Fruit fly (Drosophila melanogaster) whole organism, prepupa: ENCODE results near the gene CG32017.

Experiments
- CG10669 ChIP-seq: fragments of 200-800 bp; sonication (Bioruptor generic); optimal IDR thresholded peaks from 3 replicates; lab custom pipeline; 2018; ENCODE audit warnings: missing biosample characterization, mild to moderate bottlenecking, missing genetic modification characterization, moderate library complexity
- CG11294 ChIP-seq: fragments of 200-800 bp; sonication (Bioruptor generic); IDR thresholded peaks from 2 replicates; pipeline ENCODE4 v1.3.6; 2022; ENCODE audit warnings: missing biosample characterization, missing genetic modification characterization
- CG11902 ChIP-seq: fragments of 200-800 bp; sonication (Bioruptor generic); optimal IDR thresholded peaks from 3 replicates; lab custom pipeline; 2016; ENCODE audit warnings: missing biosample characterization, missing genetic modification characterization
- CG15336 ChIP-seq: fragments of 200-800 bp; sonication (Bioruptor generic); IDR thresholded peaks from 2 replicates; pipeline ENCODE4 v1.3.6; 2022; ENCODE audit warnings: missing biosample characterization, missing genetic modification characterization
- CG1621 ChIP-seq: fragments of 200-800 bp; sonication (Bioruptor generic); optimal IDR thresholded peaks from 3 replicates; lab custom pipeline; 2018; ENCODE audit warnings: missing biosample characterization, mild to moderate bottlenecking, missing genetic modification characterization
- CG16779 ChIP-seq: fragments of 200-800 bp; sonication (Bioruptor generic); optimal IDR thresholded peaks from 3 replicates; lab custom pipeline; 2017; ENCODE audit warnings: missing biosample characterization, mild to moderate bottlenecking, missing genetic modification characterization
- CG31627 ChIP-seq: fragments of 200-800 bp; sonication (Bioruptor generic); optimal IDR thresholded peaks from 3 replicates; lab custom pipeline; 2016; ENCODE audit warnings: missing biosample characterization, missing genetic modification characterization
- CG3919 ChIP-seq: fragments of 200-800 bp; sonication (Bioruptor generic); optimal IDR thresholded peaks from 3 replicates; lab custom pipeline; 2016; ENCODE audit warnings: missing biosample characterization, missing genetic modification characterization
- CG4318 ChIP-seq: fragments of 200-800 bp; sonication (Bioruptor generic); optimal IDR thresholded peaks from 3 replicates; lab custom pipeline; 2017; ENCODE audit warnings: missing biosample characterization, mild to moderate bottlenecking, missing genetic modification characterization
- CG6163 ChIP-seq: fragments of 200-800 bp; sonication (Bioruptor generic); IDR thresholded peaks from 3 replicates; pipeline ENCODE4 v1.3.6; 2022; ENCODE audit warnings: missing biosample characterization, missing genetic modification characterization
- CG6276 ChIP-seq: fragments of 200-800 bp; sonication (Bioruptor generic); optimal IDR thresholded peaks from 2 replicates; lab custom pipeline; 2017; ENCODE audit warnings: missing biosample characterization, mild to moderate bottlenecking, missing genetic modification characterization
- CG6854 ChIP-seq: fragments of 200-800 bp; sonication (Bioruptor generic); optimal IDR thresholded peaks from 2 replicates; lab custom pipeline; 2017; ENCODE audit warnings: missing biosample characterization, mild to moderate bottlenecking, missing genetic modification characterization
- CG8119 ChIP-seq: fragments of 200-800 bp; sonication (Bioruptor generic); IDR thresholded peaks from 3 replicates; pipeline ENCODE4 v1.3.6; 2022; ENCODE audit warnings: missing biosample characterization, missing genetic modification characterization
- CG8632 ChIP-seq: fragments of 200-800 bp; sonication (Bioruptor generic); optimal IDR thresholded peaks from 3 replicates; lab custom pipeline; 2016; ENCODE audit warnings: missing biosample characterization, missing genetic modification characterization
- Eip75B ChIP-seq: fragments of 200-800 bp; sonication (Bioruptor generic); optimal IDR thresholded peaks from 3 replicates; lab custom pipeline; 2016; ENCODE audit warnings: missing biosample characterization, missing genetic modification characterization
- Eip78C ChIP-seq: fragments of 200-800 bp; sonication (Bioruptor generic); peaks from one replicate; lab custom pipeline; 2016; ENCODE audit warnings: missing biosample characterization, missing genetic modification characterization
- Ets21C ChIP-seq: fragments of 200-800 bp; sonication (Bioruptor generic); optimal IDR thresholded peaks from 3 replicates; lab custom pipeline; 2016; ENCODE audit warnings: missing biosample characterization, missing genetic modification characterization
- Hr39 ChIP-seq: fragments of 200-800 bp; sonication (Bioruptor generic); optimal IDR thresholded peaks from 2 replicates; lab custom pipeline; 2016; ENCODE audit warnings: missing biosample characterization, missing genetic modification characterization
- Met ChIP-seq: fragments of 200-800 bp; sonication (Bioruptor generic); optimal IDR thresholded peaks from 3 replicates; lab custom pipeline; 2016; ENCODE audit warnings: missing biosample characterization, missing genetic modification characterization
- Sox14 ChIP-seq: fragments of 200-800 bp; sonication (Bioruptor generic); optimal IDR thresholded peaks from 3 replicates; lab custom pipeline; 2016; ENCODE audit warnings: missing biosample characterization, missing genetic modification characterization
- Sox15 ChIP-seq: fragments of 200-800 bp; sonication (Bioruptor generic); optimal IDR thresholded peaks from 3 replicates; lab custom pipeline; 2016; ENCODE audit warnings: missing biosample characterization, missing genetic modification characterization
- achi ChIP-seq: fragments of 200-800 bp; sonication (Bioruptor generic); optimal IDR thresholded peaks from 3 replicates; lab custom pipeline; 2016; ENCODE audit warnings: missing biosample characterization, missing genetic modification characterization
- acj6 ChIP-seq: fragments of 200-800 bp; sonication (Bioruptor generic); optimal IDR thresholded peaks from 3 replicates; lab custom pipeline; 2016; ENCODE audit warnings: missing biosample characterization, missing genetic modification characterization
- cyc ChIP-seq: fragments of 200-800 bp; sonication (Bioruptor generic); optimal IDR thresholded peaks from 3 replicates; lab custom pipeline; 2016; ENCODE audit warnings: missing biosample characterization, missing genetic modification characterization
- esn ChIP-seq: fragments of 200-800 bp; sonication (Bioruptor generic); optimal IDR thresholded peaks from 2 replicates; lab custom pipeline; 2016; ENCODE audit warnings: missing biosample characterization, mild to moderate bottlenecking, missing genetic modification characterization, moderate library complexity
- fd85E ChIP-seq: fragments of 200-800 bp; sonication (Bioruptor generic); optimal IDR thresholded peaks from 3 replicates; lab custom pipeline; 2016; ENCODE audit warnings: missing biosample characterization, missing genetic modification characterization
- lz ChIP-seq: fragments of 200-800 bp; sonication (Bioruptor generic); optimal IDR thresholded peaks from 3 replicates; lab custom pipeline; 2016; ENCODE audit warnings: missing biosample characterization, missing genetic modification characterization
- pdm3 ChIP-seq: fragments of 200-800 bp; sonication (Bioruptor generic); optimal IDR thresholded peaks from 3 replicates; lab custom pipeline; 2016; ENCODE audit warnings: missing biosample characterization, missing genetic modification characterization
- salr ChIP-seq, 2 experiments: fragments of 200-800 bp; sonication (Bioruptor generic); optimal IDR thresholded peaks; 3 replicates each; lab custom pipeline; 2016 to 2018; ENCODE audit warnings: missing biosample characterization in 2 of 2, missing genetic modification characterization in 2 of 2, mild to moderate bottlenecking in 1 of 2
- ss ChIP-seq, 2 experiments: fragments of 200-800 bp; sonication (Bioruptor generic); optimal IDR thresholded peaks; 2 replicates in 1 of 2; 3 replicates in 1 of 2; lab custom pipeline; 2017 to 2018; ENCODE audit warnings: mild to moderate bottlenecking in 2 of 2, missing biosample characterization in 2 of 2, missing genetic modification characterization in 2 of 2, moderate library complexity in 1 of 2
- vri ChIP-seq: fragments of 200-800 bp; sonication (Bioruptor generic); optimal IDR thresholded peaks from 3 replicates; lab custom pipeline; 2016; ENCODE audit warnings: missing biosample characterization, mild to moderate bottlenecking, missing genetic modification characterization

The CG32017 gene

dm6 chr4:1124494-1124780 is 37.5 kb downstream of the CG32017 start:
- TF ChIP-seq CG16779 (tag; lab: Kevin White, UChicago), result no peak
- no peak for TF ChIP-seq CG6854 (GFP tag; lab: Kevin White, UChicago)
- TF ChIP-seq CG1621 (tag; lab: Kevin White, UChicago), result no peak
- no peak for TF ChIP-seq Eip75B (GFP tag; lab: Kevin White, UChicago)
- TF ChIP-seq CG11294 (GFP tag; lab: Robert Waterston, UW), result no peak
- TF ChIP-seq esn, result no peak
- TF ChIP-seq cyc (GFP tag; lab: Kevin White, UChicago), result no peak

dm6 chr4:1123769-1124493 is 38.0 kb downstream of the CG32017 start, which contains the start of gene Arf4:
Gene Arf4 (plus strand): TSS chr4:1124167.
- TF ChIP-seq CG10669 (GFP tag; lab: Kevin White, UChicago) (no peak), Sox15 (peak; percentile 2), CG4318 (peak; percentile 49), Ets21C (peak; percentile 2), CG8632 (GFP tag; lab: Kevin White, UChicago) (no peak), Met (no peak), CG8119 (GFP tag; lab: Robert Waterston, UW) (no peak), pdm3 (GFP tag; lab: Kevin White, UChicago) (peak; percentile 1), CG11902 (GFP tag; lab: Kevin White, UChicago) (no peak), ss (GFP tag; optimal IDR thresholded peaks at IDR 0.05; lab: Kevin White, UChicago) (no peak), salr (GFP tag; optimal IDR thresholded peaks at IDR 0.05; lab: Kevin White, UChicago) (peak in 1 of 2 experiments; percentile 13), Eip78C (GFP tag; lab: Kevin White, UChicago) (peak; percentile 62), Hr39 (GFP tag; lab: Kevin White, UChicago) (peak; percentile 16)

- TF ChIP-seq achi (GFP tag; lab: Kevin White, UChicago) (no peak), Eip75B (GFP tag; lab: Kevin White, UChicago) (peak; percentile 1), CG6854 (GFP tag; lab: Kevin White, UChicago) (peak; percentile 24), Eip78C (GFP tag; lab: Kevin White, UChicago) (peak; percentile 79), Hr39 (GFP tag; lab: Kevin White, UChicago) (peak; percentile 7), lz (GFP tag; lab: Kevin White, UChicago) (no peak), pdm3 (GFP tag; lab: Kevin White, UChicago) (peak; percentile 14), fd85E (GFP tag; lab: Kevin White, UChicago) (no peak), CG31627 (GFP tag; lab: Kevin White, UChicago) (peak; percentile 16)
Measured at dm6 chr4:1122658-1123606, 39.0 kb downstream of the CG32017 start, which contains the start of gene Cals. Gene Cals (minus strand): TSS chr4:1123357.

- TF ChIP-seq acj6 (no peak), CG6163 (GFP tag; lab: Robert Waterston, UW) (no peak), CG6276 (GFP tag; lab: Kevin White, UChicago) (no peak)
Measured at dm6 chr4:1121888-1122287, 40.1 kb downstream of the CG32017 start.

- TF ChIP-seq Sox14 (GFP tag; lab: Kevin White, UChicago), result no peak
- no peak for TF ChIP-seq CG1621 (tag; lab: Kevin White, UChicago)
- TF ChIP-seq achi (GFP tag; lab: Kevin White, UChicago), result no peak
- TF ChIP-seq CG10669 (GFP tag; lab: Kevin White, UChicago), result no peak
- no peak for TF ChIP-seq CG8119 (GFP tag; lab: Robert Waterston, UW)
- no peak for TF ChIP-seq CG31627 (GFP tag; lab: Kevin White, UChicago)
- no peak for TF ChIP-seq CG3919 (GFP tag; lab: Kevin White, UChicago)
- TF ChIP-seq CG15336 (GFP tag; lab: Robert Waterston, UW), result no peak
- no peak for TF ChIP-seq fd85E (GFP tag; lab: Kevin White, UChicago)
- TF ChIP-seq vri (GFP tag; lab: Kevin White, UChicago), result no peak
Measured at dm6 chr4:1115299-1115698, 46.7 kb downstream of the CG32017 start.
